Fruit fly (Drosophila melanogaster) whole organism, prepupa: ENCODE results near the gene CG2680.
A peak's percentile ranks its signal among the peaks of the same experiment; 100 is the strongest.

Source experiments
- CG1621 ChIP-seq: fragments of 200-800 bp; sonication (Bioruptor generic); optimal IDR thresholded peaks from 3 replicates; lab custom pipeline; 2018; ENCODE audit warnings: missing biosample characterization, mild to moderate bottlenecking, missing genetic modification characterization
- CG6808 ChIP-seq: fragments of 200-800 bp; sonication (Bioruptor generic); optimal IDR thresholded peaks from 3 replicates; lab custom pipeline; 2017; ENCODE audit warnings: missing biosample characterization, missing genetic modification characterization, mild to moderate bottlenecking, moderate library complexity, missing genetic modification reagents
- Smox ChIP-seq: fragments of 200-800 bp; sonication (Bioruptor generic); optimal IDR thresholded peaks from 3 replicates; lab custom pipeline; 2016; ENCODE audit warnings: missing biosample characterization, missing genetic modification characterization
- lz ChIP-seq: fragments of 200-800 bp; sonication (Bioruptor generic); optimal IDR thresholded peaks from 3 replicates; lab custom pipeline; 2016; ENCODE audit warnings: missing biosample characterization, missing genetic modification characterization
- net ChIP-seq: fragments of 200-800 bp; sonication (Bioruptor generic); optimal IDR thresholded peaks from 3 replicates; lab custom pipeline; 2016; ENCODE audit warnings: missing biosample characterization, missing genetic modification characterization
- salr ChIP-seq, 2 experiments: fragments of 200-800 bp; sonication (Bioruptor generic); optimal IDR thresholded peaks; 3 replicates each; lab custom pipeline; 2016 to 2018; ENCODE audit warnings: missing biosample characterization in 2 of 2, missing genetic modification characterization in 2 of 2, mild to moderate bottlenecking in 1 of 2

- no peak for TF ChIP-seq salr (GFP tag; optimal IDR thresholded peaks at IDR 0.05; lab: Kevin White, UChicago)
- TF ChIP-seq CG1621 (tag; lab: Kevin White, UChicago): no peak
- TF ChIP-seq CG6808 (GFP tag; lab: Kevin White, UChicago): no peak
- TF ChIP-seq net (GFP tag; lab: Kevin White, UChicago): peak; percentile 28
- peak; percentile 5 for TF ChIP-seq Smox (GFP tag; lab: Kevin White, UChicago)
- TF ChIP-seq lz (GFP tag; lab: Kevin White, UChicago): peak; percentile 45
Observed at dm6 chrX:2743020-2743419, 35.8 kb upstream of the CG2680 start.
